ENCODE assay signal across 4 worm cellular contexts in the genomic region with DNA sequence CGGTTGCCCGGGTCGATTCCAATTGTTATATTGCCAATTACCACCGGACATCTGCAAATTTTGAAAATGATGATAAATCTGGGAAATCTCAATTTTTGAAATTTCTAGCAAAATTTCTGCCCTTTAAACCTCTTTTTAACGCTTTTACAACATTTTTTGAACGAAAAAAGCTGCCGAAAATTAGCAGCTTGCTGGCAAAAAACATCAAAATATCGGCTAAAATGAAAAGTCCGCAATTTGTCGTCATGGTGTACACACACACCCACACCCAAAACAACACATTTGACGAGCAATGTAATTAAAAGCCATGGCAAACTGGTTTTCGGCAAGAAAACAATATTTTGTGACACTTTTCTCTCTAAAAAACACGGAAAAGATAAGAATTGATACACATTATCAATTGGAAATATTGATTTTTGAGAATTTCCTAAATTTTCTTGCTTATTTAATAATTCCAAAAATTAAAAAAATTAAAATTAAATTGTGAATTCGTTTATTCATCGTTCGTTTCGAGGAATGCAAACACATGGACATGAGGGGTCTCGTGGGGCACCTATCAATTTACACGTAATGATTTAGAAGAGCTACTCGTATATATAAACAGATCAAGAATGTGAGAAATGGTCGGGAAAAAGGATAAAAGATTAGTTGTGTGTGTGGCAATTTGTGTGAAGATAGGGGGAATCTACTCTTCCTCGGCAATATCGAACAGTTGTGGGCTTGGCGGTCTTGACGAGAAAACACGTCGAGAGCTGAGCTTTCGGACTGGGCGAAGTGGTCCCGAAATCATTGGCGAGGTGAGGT.
TF ChIP-seq lines count a peak whose summit lies in the region.

A gene (minus strand): TSS at position 51 of the 804 bp plus-strand sequence.

TF ChIP-seq in whole organism, L2 larva, 48 proteins besides CTCF, POLR2A, EP300 and RAD21 (continues in another document):
- TF ChIP-seq crh-2 (tag; optimal IDR thresholded peaks at IDR 0.05; lab: Kevin White, UChicago) (peak; percentile 89), peb-1 (tag; optimal IDR thresholded peaks at IDR 0.05; lab: Kevin White, UChicago) (no peak), sma-9 (GFP tag; optimal IDR thresholded peaks at IDR 0.05; lab: Kevin White, UChicago) (peak; percentile 75), sma-9 (tag; optimal IDR thresholded peaks at IDR 0.05; lab: Kevin White, UChicago) (no peak), snpc-4 (tag; optimal IDR thresholded peaks at IDR 0.05; lab: Kevin White, UChicago) (no peak), zag-1 (tag; optimal IDR thresholded peaks at IDR 0.05; lab: Kevin White, UChicago) (no peak), mbf-1 (tag; optimal IDR thresholded peaks at IDR 0.05; lab: Kevin White, UChicago) (no peak), lsy-2 (tag; optimal IDR thresholded peaks at IDR 0.05; lab: Kevin White, UChicago) (peak; percentile 58 to 83), C34F6.9 (tag; optimal IDR thresholded peaks at IDR 0.05; lab: Kevin White, UChicago) (peak; percentile 57), skn-1 (tag; optimal IDR thresholded peaks at IDR 0.05; lab: Kevin White, UChicago) (peak; percentile 70), unc-55 (GFP tag; optimal IDR thresholded peaks at IDR 0.05; lab: Kevin White, UChicago) (peak; percentile 42), nhr-129 (tag; optimal IDR thresholded peaks at IDR 0.05; lab: Kevin White, UChicago) (peak; percentile 60), dmd-4 (tag; optimal IDR thresholded peaks at IDR 0.05; lab: Kevin White, UChicago) (no peak), lin-13 (GFP tag; optimal IDR thresholded peaks at IDR 0.05; lab: Kevin White, UChicago) (peak; percentile 77), nhr-12 (tag; optimal IDR thresholded peaks at IDR 0.05; lab: Kevin White, UChicago) (peak; percentile 12), nhr-237 (tag; optimal IDR thresholded peaks at IDR 0.05; lab: Kevin White, UChicago) (no peak), blmp-1 (tag; optimal IDR thresholded peaks at IDR 0.05; lab: Kevin White, UChicago; ENCODE audit: insufficient read depth) (peak; percentile 60), Y55F3AM.14 (GFP tag; optimal IDR thresholded peaks at IDR 0.05; lab: Kevin White, UChicago) (peak; percentile 80), gmeb-1 (tag; optimal IDR thresholded peaks at IDR 0.05; lab: Kevin White, UChicago) (peak; percentile 69), aly-2 (tag; optimal IDR thresholded peaks at IDR 0.05; lab: Kevin White, UChicago) (no peak)

TF ChIP-seq in whole organism, L4 larva, 104 proteins besides CTCF, POLR2A, EP300 and RAD21 (continues in another document):
- TF ChIP-seq nhr-111 (GFP tag; optimal IDR thresholded peaks at IDR 0.05; lab: Kevin White, UChicago): peak; percentile 53
- peak; percentile 97 for TF ChIP-seq ama-1 (optimal IDR thresholded peaks at IDR 0.05; lab: Kevin White, UChicago)
- TF ChIP-seq nhr-102 (tag; optimal IDR thresholded peaks at IDR 0.05; lab: Kevin White, UChicago): peak; percentile 59
- TF ChIP-seq zip-11 (GFP tag; IDR thresholded peaks at IDR 0.05; lab: Robert Waterston, UW): no peak
- no peak for TF ChIP-seq zfp-2 (tag; optimal IDR thresholded peaks at IDR 0.05; lab: Kevin White, UChicago)
- no peak; the same call in 1 of the 2 replicates for TF ChIP-seq dmd-8 (GFP tag; IDR thresholded peaks at IDR 0.05; lab: Robert Waterston, UW)
- no peak for TF ChIP-seq F26F4.8 (GFP tag; conservative IDR thresholded peaks at IDR 0.05; lab: Robert Waterston, UW)
- peak; percentile 22 for TF ChIP-seq cey-2 (tag; optimal IDR thresholded peaks at IDR 0.05; lab: Kevin White, UChicago; ENCODE audit: borderline replicate concordance, insufficient read depth)
- TF ChIP-seq mxl-3 (GFP tag; optimal IDR thresholded peaks at IDR 0.05; lab: Kevin White, UChicago): peak; percentile 72
- peak; percentile 72 for TF ChIP-seq nhr-48 (tag; optimal IDR thresholded peaks at IDR 0.05; lab: Kevin White, UChicago)
- TF ChIP-seq nhr-237 (tag; optimal IDR thresholded peaks at IDR 0.05; lab: Kevin White, UChicago): no peak
- TF ChIP-seq hlh-30 (tag; optimal IDR thresholded peaks at IDR 0.05; lab: Kevin White, UChicago; ENCODE audit: insufficient read depth): peak; percentile 66
- no peak for TF ChIP-seq madf-9 (GFP tag; conservative IDR thresholded peaks at IDR 0.05; lab: Robert Waterston, UW)
- TF ChIP-seq aly-2 (tag; optimal IDR thresholded peaks at IDR 0.05; lab: Kevin White, UChicago): no peak
- peak; percentile 68 for TF ChIP-seq saeg-2 (GFP tag; IDR thresholded peaks at IDR 0.05; lab: Robert Waterston, UW)
- TF ChIP-seq lin-38 (GFP tag; IDR thresholded peaks at IDR 0.05; lab: Robert Waterston, UW): peak; percentile 74
- TF ChIP-seq nhr-77 (tag; optimal IDR thresholded peaks at IDR 0.05; lab: Kevin White, UChicago): peak; percentile 75
- 0 out of 2 replicates have a peak, but pooled peaks have one; percentile 9 for TF ChIP-seq lin-29 (GFP tag; IDR thresholded peaks at IDR 0.05; lab: Robert Waterston, UW)
- no peak for TF ChIP-seq ceh-28 (tag; optimal IDR thresholded peaks at IDR 0.05; lab: Kevin White, UChicago)
- peak; percentile 92 for TF ChIP-seq mep-1 (tag; optimal IDR thresholded peaks at IDR 0.05; lab: Kevin White, UChicago)
- TF ChIP-seq lin-1 (GFP tag; IDR thresholded peaks at IDR 0.05; lab: Robert Waterston, UW): peak; percentile 82

TF ChIP-seq in whole organism, late embryonic, 69 proteins besides CTCF, POLR2A, EP300 and RAD21 (continues in another document):
- TF ChIP-seq pax-1 (tag; optimal IDR thresholded peaks at IDR 0.05; lab: Kevin White, UChicago): peak; percentile 47
- TF ChIP-seq hlh-6 (tag; optimal IDR thresholded peaks at IDR 0.05; lab: Kevin White, UChicago): no peak
- TF ChIP-seq ahr-1 (tag; optimal IDR thresholded peaks at IDR 0.05; lab: Kevin White, UChicago): no peak
- TF ChIP-seq unc-55 (GFP tag; optimal IDR thresholded peaks at IDR 0.05; lab: Kevin White, UChicago): no peak
- no peak for TF ChIP-seq ztf-16 (tag; optimal IDR thresholded peaks at IDR 0.05; lab: Kevin White, UChicago)
- TF ChIP-seq nhr-11 (tag; optimal IDR thresholded peaks at IDR 0.05; lab: Kevin White, UChicago): no peak
- TF ChIP-seq che-1 (tag; optimal IDR thresholded peaks at IDR 0.05; lab: Kevin White, UChicago): no peak
- peak; percentile 84 for TF ChIP-seq ama-1 (optimal IDR thresholded peaks at IDR 0.05; lab: Kevin White, UChicago)
- TF ChIP-seq ceh-30 (tag; optimal IDR thresholded peaks at IDR 0.05; lab: Kevin White, UChicago): peak; percentile 19
- TF ChIP-seq ceh-34 (tag; optimal IDR thresholded peaks at IDR 0.05; lab: Kevin White, UChicago): no peak
- peak; percentile 18 for TF ChIP-seq dve-1 (tag; optimal IDR thresholded peaks at IDR 0.05; lab: Kevin White, UChicago)
- no peak for TF ChIP-seq elt-4 (tag; optimal IDR thresholded peaks at IDR 0.05; lab: Kevin White, UChicago)
- no peak for TF ChIP-seq pqm-1 (tag; optimal IDR thresholded peaks at IDR 0.05; lab: Kevin White, UChicago)
- TF ChIP-seq ref-2 (tag; optimal IDR thresholded peaks at IDR 0.05; lab: Kevin White, UChicago): no peak
- TF ChIP-seq ceh-48 (tag; optimal IDR thresholded peaks at IDR 0.05; lab: Kevin White, UChicago): no peak
- peak; percentile 30 for TF ChIP-seq unc-42 (tag; optimal IDR thresholded peaks at IDR 0.05; lab: Kevin White, UChicago)
- no peak for TF ChIP-seq madf-2 (tag; optimal IDR thresholded peaks at IDR 0.05; lab: Kevin White, UChicago)
- peak; percentile 37 for TF ChIP-seq nfya-1 (tag; optimal IDR thresholded peaks at IDR 0.05; lab: Kevin White, UChicago)
- TF ChIP-seq fkh-6 (tag; optimal IDR thresholded peaks at IDR 0.05; lab: Kevin White, UChicago): no peak
- TF ChIP-seq rnt-1 (tag; optimal IDR thresholded peaks at IDR 0.05; lab: Kevin White, UChicago): no peak
- no peak for TF ChIP-seq eyg-1 (tag; optimal IDR thresholded peaks at IDR 0.05; lab: Kevin White, UChicago)
- no peak for TF ChIP-seq tbx-2 (tag; optimal IDR thresholded peaks at IDR 0.05; lab: Kevin White, UChicago)
- peak; percentile 41 for TF ChIP-seq elt-2 (tag; optimal IDR thresholded peaks at IDR 0.05; lab: Kevin White, UChicago)
- no peak for TF ChIP-seq sox-2 (GFP tag; IDR thresholded peaks at IDR 0.05; lab: Robert Waterston, UW)

TF ChIP-seq in whole organism, mixed stage, embryonic, 35 proteins besides CTCF, POLR2A, EP300 and RAD21:
- no peak for TF ChIP-seq zip-8 (tag; optimal IDR thresholded peaks at IDR 0.05; lab: Kevin White, UChicago)
- TF ChIP-seq mab-5 (tag; optimal IDR thresholded peaks at IDR 0.05; lab: Kevin White, UChicago): peak; percentile 44
- no peak for TF ChIP-seq ceh-83 (GFP tag; optimal IDR thresholded peaks at IDR 0.05; lab: Kevin White, UChicago)
- peak; percentile 46 for TF ChIP-seq ham-2 (GFP tag; optimal IDR thresholded peaks at IDR 0.05; lab: Kevin White, UChicago)
- TF ChIP-seq sem-2 (GFP tag; optimal IDR thresholded peaks at IDR 0.05; lab: Kevin White, UChicago): no peak
- no peak for TF ChIP-seq M03D4.4 (tag; optimal IDR thresholded peaks at IDR 0.05; lab: Kevin White, UChicago)
- no peak for TF ChIP-seq bed-3 (GFP tag; optimal IDR thresholded peaks at IDR 0.05; lab: Kevin White, UChicago)
- TF ChIP-seq unc-120 (tag; optimal IDR thresholded peaks at IDR 0.05; lab: Kevin White, UChicago; ENCODE audit: poor library complexity, severe bottlenecking): no peak
- TF ChIP-seq ces-1 (GFP tag; optimal IDR thresholded peaks at IDR 0.05; lab: Kevin White, UChicago): peak; percentile 87
- TF ChIP-seq mep-1 (tag; optimal IDR thresholded peaks at IDR 0.05; lab: Kevin White, UChicago): peak; percentile 50
- peak; percentile 26 for TF ChIP-seq pha-4 (tag; optimal IDR thresholded peaks at IDR 0.05; lab: Kevin White, UChicago)
- peak; percentile 19 for TF ChIP-seq nhr-237 (tag; optimal IDR thresholded peaks at IDR 0.05; lab: Kevin White, UChicago)
- peak; percentile 19 for TF ChIP-seq sptf-1 (tag; optimal IDR thresholded peaks at IDR 0.05; lab: Kevin White, UChicago)
- no peak for TF ChIP-seq flh-1 (GFP tag; optimal IDR thresholded peaks at IDR 0.05; lab: Kevin White, UChicago)
- no peak for TF ChIP-seq nhr-28 (tag; optimal IDR thresholded peaks at IDR 0.05; lab: Kevin White, UChicago)
- TF ChIP-seq unc-62 (GFP tag; optimal IDR thresholded peaks at IDR 0.05; lab: Kevin White, UChicago): peak; percentile 23
- no peak for TF ChIP-seq ceh-43 (GFP tag; optimal IDR thresholded peaks at IDR 0.05; lab: Kevin White, UChicago)
- no peak for TF ChIP-seq tbx-8 (GFP tag; optimal IDR thresholded peaks at IDR 0.05; lab: Kevin White, UChicago)
- peak; percentile 18 for TF ChIP-seq hlh-1 (tag; optimal IDR thresholded peaks at IDR 0.05; lab: Kevin White, UChicago)
- no peak for TF ChIP-seq snpc-4 (tag; optimal IDR thresholded peaks at IDR 0.05; lab: Kevin White, UChicago)
- TF ChIP-seq lsy-2 (tag; optimal IDR thresholded peaks at IDR 0.05; lab: Kevin White, UChicago): peak; percentile 59
- TF ChIP-seq nhr-2 (tag; optimal IDR thresholded peaks at IDR 0.05; lab: Kevin White, UChicago): no peak
